Worm (Caenorhabditis elegans) whole organism, L4/young adult: ENCODE measurements around the gene aqp-3.

ENCODE experiments used
- W03F9.2 ChIP-seq: fragments of 150-350 bp; optimal IDR thresholded peaks from 2 replicates; lab custom pipeline; 2014; ENCODE audit warnings: missing biosample characterization, missing genetic modification characterization
- dao-5 ChIP-seq: sonication (generic microtip); optimal IDR thresholded peaks from 2 replicates; lab custom pipeline; 2016; ENCODE audit warnings: missing genotype, missing genetic modification characterization, moderate library complexity, missing compliant biosample characterization
- him-1 ChIP-seq: sonication (generic microtip); optimal IDR thresholded peaks from 2 replicates; lab custom pipeline; 2016; ENCODE audit warnings: missing genotype, missing genetic modification reagents, missing genetic modification characterization, missing compliant biosample characterization

ce11 chrIV:10934786-10935185 lies 31.5 kb downstream of the aqp-3 start:
- TF ChIP-seq W03F9.2 (no peak), him-1 (tag; lab: Kevin White, UChicago) (no peak), dao-5 (tag; lab: Kevin White, UChicago) (no peak)
